Worm (Caenorhabditis elegans): Measurements from ENCODE around the gene F19G12.8.

DNA sequence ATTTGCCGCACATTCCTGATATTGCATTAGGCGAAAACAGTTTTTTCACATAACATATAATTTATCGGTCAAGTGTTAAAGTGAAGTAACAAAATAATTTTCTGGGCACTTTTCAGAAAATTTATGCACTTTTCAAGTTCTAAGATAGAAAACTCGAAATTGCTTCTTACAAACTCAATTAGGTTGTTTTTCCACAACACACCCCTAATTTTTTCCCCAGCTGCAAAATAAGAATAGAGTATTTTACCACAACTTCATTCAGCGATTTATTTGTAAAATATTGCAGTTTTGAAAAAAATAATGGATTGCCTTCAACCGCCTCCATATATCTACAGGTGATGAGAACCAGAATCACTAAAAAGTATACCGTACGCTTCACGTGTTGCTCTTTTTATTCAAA is 4.3 kb upstream of the F19G12.8 start, which contains the start of gene srh-19:
- no peak for TF ChIP-seq hlh-8 (tag; optimal IDR thresholded peaks at IDR 0.05)
- no peak for TF ChIP-seq ceh-45 (GFP tag; IDR thresholded peaks at IDR 0.05)
- TF ChIP-seq ceh-48 (tag; optimal IDR thresholded peaks at IDR 0.05), result no peak
- TF ChIP-seq pha-2 (tag; optimal IDR thresholded peaks at IDR 0.05), result no peak
- TF ChIP-seq pqm-1 (tag; optimal IDR thresholded peaks at IDR 0.05), result no peak
- TF ChIP-seq nhr-232 (tag; optimal IDR thresholded peaks at IDR 0.05), result no peak
- no peak for TF ChIP-seq nhr-11 (tag; optimal IDR thresholded peaks at IDR 0.05)

Measured in whole organism, late embryonic.